Fruit fly (Drosophila melanogaster) whole organism, embryonic: ENCODE measurements around the gene glob2.
A peak's percentile ranks its signal among the peaks of the same experiment; 100 is the strongest.

Experiments
- Atf6 ChIP-seq: fragments of 200-800 bp; sonication (Bioruptor generic); IDR thresholded peaks from 2 replicates; pipeline ENCODE4 v1.3.6; 2022; ENCODE audit warnings: missing biosample characterization, missing genetic modification characterization
- Awh ChIP-seq: fragments of 200-800 bp; sonication (Bioruptor generic); IDR thresholded peaks from 2 replicates; pipeline ENCODE4, ENCODE4 v1.3.6; 2022; ENCODE audit warnings: missing biosample characterization, missing genetic modification characterization
- CG10267 ChIP-seq: fragments of 200-800 bp; sonication (Bioruptor generic); optimal IDR thresholded peaks from 2 replicates; lab custom pipeline; 2018; ENCODE audit warnings: missing biosample characterization, mild to moderate bottlenecking, missing genetic modification characterization, moderate library complexity
- CG10959 ChIP-seq: fragments of 200-800 bp; sonication (Bioruptor generic); IDR thresholded peaks from 2 replicates; pipeline ENCODE4 v1.3.6; 2022; ENCODE audit warnings: missing biosample characterization, missing genetic modification characterization
- CG17186 ChIP-seq: fragments of 200-800 bp; sonication (Bioruptor generic); optimal IDR thresholded peaks from 3 replicates; lab custom pipeline; 2017; ENCODE audit warnings: missing biosample characterization, missing genetic modification reagents, missing genetic modification characterization
- CG17328 ChIP-seq: fragments of 200-800 bp; sonication (Bioruptor generic); IDR thresholded peaks from 2 replicates; pipeline ENCODE4 v1.3.6; 2022; ENCODE audit warnings: missing biosample characterization, missing genetic modification characterization
- CG17568 ChIP-seq: fragments of 200-800 bp; sonication (Bioruptor generic); optimal IDR thresholded peaks from 2 replicates; lab custom pipeline; 2018; ENCODE audit warnings: missing biosample characterization, mild to moderate bottlenecking, missing genetic modification characterization, moderate library complexity
- CG17829 ChIP-seq: fragments of 200-800 bp; optimal IDR thresholded peaks from 2 replicates; lab custom pipeline; 2019; ENCODE audit warnings: missing biosample characterization, mild to moderate bottlenecking, missing genetic modification characterization, moderate library complexity
- CG18619 ChIP-seq: fragments of 200-800 bp; sonication (Bioruptor generic); optimal IDR thresholded peaks from 3 replicates; lab custom pipeline; 2017; ENCODE audit warnings: missing biosample characterization, mild to moderate bottlenecking, missing genetic modification characterization
- CG30403 ChIP-seq: fragments of 200-800 bp; sonication (Bioruptor generic); optimal IDR thresholded peaks from 3 replicates; lab custom pipeline; 2016; ENCODE audit warnings: missing biosample characterization, missing genetic modification characterization
- CG32767 ChIP-seq: fragments of 200-800 bp; sonication (Bioruptor generic); IDR thresholded peaks from 2 replicates; pipeline ENCODE4 v1.3.6; 2022; ENCODE audit warnings: missing biosample characterization, missing genetic modification characterization
- CG4424 ChIP-seq: fragments of 200-800 bp; sonication (Bioruptor generic); optimal IDR thresholded peaks from 3 replicates; lab custom pipeline; 2016; ENCODE audit warnings: missing biosample characterization, missing genetic modification characterization
- CG6689 ChIP-seq: fragments of 200-800 bp; sonication (Bioruptor generic); IDR thresholded peaks from 2 replicates; pipeline ENCODE4 v1.3.6; 2022; ENCODE audit warnings: missing biosample characterization, missing genetic modification characterization
- CG8359 ChIP-seq: fragments of 200-800 bp; sonication (Bioruptor generic); optimal IDR thresholded peaks from 2 replicates; lab custom pipeline; 2017; ENCODE audit warnings: missing biosample characterization, mild to moderate bottlenecking, missing genetic modification characterization, borderline replicate concordance
- CG9437 ChIP-seq: fragments of 200-800 bp; sonication (Bioruptor generic); optimal IDR thresholded peaks from 2 replicates; lab custom pipeline; 2018; ENCODE audit warnings: missing biosample characterization, mild to moderate bottlenecking, missing genetic modification characterization
- CG9609 ChIP-seq: fragments of 200-800 bp; sonication (Bioruptor generic); optimal IDR thresholded peaks from 3 replicates; lab custom pipeline; 2016; ENCODE audit warnings: missing biosample characterization, missing genetic modification characterization
- Hand ChIP-seq: fragments of 200-800 bp; sonication (Bioruptor generic); optimal IDR thresholded peaks from 2 replicates; lab custom pipeline; 2017; ENCODE audit warnings: mild to moderate bottlenecking, missing biosample characterization, missing genetic modification reagents, missing genetic modification characterization
- Hey ChIP-seq: fragments of 200-800 bp; sonication (Bioruptor generic); optimal IDR thresholded peaks from 3 replicates; lab custom pipeline; 2018; ENCODE audit warnings: missing biosample characterization, mild to moderate bottlenecking, missing genetic modification characterization
- Hr51 ChIP-seq, 2 experiments: fragments of 200-800 bp; sonication (Bioruptor generic); optimal IDR thresholded peaks; 2 replicates in 1 of 2; 3 replicates in 1 of 2; lab custom pipeline; 2016 to 2018; ENCODE audit warnings: missing biosample characterization in 2 of 2, missing genetic modification characterization in 2 of 2, mild to moderate bottlenecking in 1 of 2, moderate library complexity in 1 of 2
- Hsf ChIP-seq: fragments of 200-800 bp; sonication (Bioruptor generic); optimal IDR thresholded peaks from 3 replicates; lab custom pipeline; 2016; ENCODE audit warnings: missing biosample characterization, missing genetic modification characterization
- Med ChIP-seq: fragments of 200-800 bp; sonication (Bioruptor generic); peaks from one replicate; lab custom pipeline; 2016; ENCODE audit warnings: missing biosample characterization, missing genetic modification characterization, mild to moderate bottlenecking, inconsistent platforms, moderate library complexity
- Mes4 ChIP-seq: fragments of 200-800 bp; sonication (Bioruptor generic); optimal IDR thresholded peaks from 2 replicates; lab custom pipeline; 2016; ENCODE audit warnings: missing biosample characterization, missing genetic modification characterization
- NC2β ChIP-seq: fragments of 200-800 bp; sonication (Bioruptor generic); optimal IDR thresholded peaks from 2 replicates; lab custom pipeline; 2016; ENCODE audit warnings: missing biosample characterization, missing genetic modification characterization
- Nf-YA ChIP-seq: fragments of 200-800 bp; sonication (Bioruptor generic); IDR thresholded peaks from 2 replicates; pipeline ENCODE4 v1.3.6; 2022; ENCODE audit warnings: missing biosample characterization, missing genetic modification characterization
- Taf1 ChIP-seq: fragments of 200-800 bp; sonication (Bioruptor generic); IDR thresholded peaks from 2 replicates; pipeline ENCODE4 v1.3.6; 2022; ENCODE audit warnings: missing biosample characterization, missing genetic modification characterization
- Xbp1 ChIP-seq: fragments of 200-800 bp; sonication (Bioruptor generic); optimal IDR thresholded peaks from 3 replicates; lab custom pipeline; 2016; ENCODE audit warnings: missing biosample characterization, mild to moderate bottlenecking, missing genetic modification characterization
- al ChIP-seq: fragments of 200-800 bp; sonication (Bioruptor generic); IDR thresholded peaks from 2 replicates; pipeline ENCODE4 v1.3.6; 2022; ENCODE audit warnings: missing biosample characterization, missing genetic modification characterization
- amos ChIP-seq: fragments of 200-800 bp; sonication (Bioruptor generic); IDR thresholded peaks from 2 replicates; pipeline ENCODE4 v1.3.6; 2022; ENCODE audit warnings: missing biosample characterization, missing genetic modification characterization; ENCODE audit not compliant: partially characterized antibody
- bbx ChIP-seq: fragments of 200-800 bp; sonication (Bioruptor generic); IDR thresholded peaks from 2 replicates; pipeline ENCODE4 v1.3.6; 2022; ENCODE audit warnings: missing biosample characterization, missing genetic modification characterization; ENCODE audit not compliant: partially characterized antibody
- bigmax ChIP-seq: fragments of 200-800 bp; sonication (Bioruptor generic); optimal IDR thresholded peaks from 2 replicates; lab custom pipeline; 2018; ENCODE audit warnings: missing biosample characterization, mild to moderate bottlenecking, missing genetic modification characterization
- caup ChIP-seq: fragments of 200-800 bp; sonication (Bioruptor generic); optimal IDR thresholded peaks from 3 replicates; lab custom pipeline; 2017; ENCODE audit warnings: missing biosample characterization, mild to moderate bottlenecking, missing genetic modification characterization, moderate library complexity; ENCODE audit not compliant: severe bottlenecking
- corto ChIP-seq: fragments of 200-800 bp; sonication (Bioruptor generic); optimal IDR thresholded peaks from 2 replicates; lab custom pipeline; 2016; ENCODE audit warnings: missing biosample characterization, mild to moderate bottlenecking, missing genetic modification characterization, moderate library complexity
- croc ChIP-seq: fragments of 200-800 bp; sonication (Bioruptor generic); conservative IDR thresholded peaks from 3 replicates; pipeline ENCODE4 v1.3.6; 2022; ENCODE audit warnings: missing biosample characterization, missing genetic modification characterization
- dati ChIP-seq: fragments of 200-800 bp; sonication (Bioruptor generic); IDR thresholded peaks from 2 replicates; pipeline ENCODE4 v1.3.6; 2022; ENCODE audit warnings: missing biosample characterization, missing genetic modification characterization
- dm ChIP-seq: fragments of 200-800 bp; sonication (Bioruptor generic); optimal IDR thresholded peaks from 3 replicates; lab custom pipeline; 2016; ENCODE audit warnings: missing biosample characterization, missing genetic modification characterization
- ftz-f1 ChIP-seq: fragments of 200-800 bp; sonication (Bioruptor generic); optimal IDR thresholded peaks from 2 replicates; lab custom pipeline; 2016; ENCODE audit warnings: missing biosample characterization, missing genetic modification characterization
- gcm ChIP-seq: fragments of 200-800 bp; sonication (Bioruptor generic); optimal IDR thresholded peaks from 2 replicates; lab custom pipeline; 2019; ENCODE audit warnings: missing biosample characterization, mild to moderate bottlenecking, missing genetic modification characterization, moderate library complexity
- gsb ChIP-seq: fragments of 200-800 bp; sonication (Bioruptor generic); IDR thresholded peaks from 2 replicates; pipeline ENCODE4 v1.3.6; 2022; ENCODE audit warnings: missing biosample characterization, missing genetic modification characterization
- gsb-n ChIP-seq: fragments of 200-800 bp; sonication (Bioruptor generic); optimal IDR thresholded peaks from 3 replicates; lab custom pipeline; 2018; ENCODE audit warnings: missing biosample characterization, mild to moderate bottlenecking, missing genetic modification characterization
- hb ChIP-seq: fragments of 200-800 bp; sonication (Bioruptor generic); IDR thresholded peaks from 3 replicates; pipeline ENCODE4 v1.3.6; 2022; ENCODE audit warnings: missing biosample characterization, missing genetic modification characterization; ENCODE audit not compliant: partially characterized antibody
- insv ChIP-seq, 2 experiments: fragments of 200-800 bp; sonication (Bioruptor generic); optimal IDR thresholded peaks; 3 replicates each; lab custom pipeline; 2016 to 2018; ENCODE audit warnings: missing biosample characterization in 2 of 2, missing genetic modification characterization in 2 of 2
- jigr1 ChIP-seq: fragments of 200-800 bp; sonication (Bioruptor generic); IDR thresholded peaks from 3 replicates; pipeline ENCODE4 v1.3.6; 2022; ENCODE audit warnings: missing biosample characterization, missing genetic modification characterization
- kah ChIP-seq: fragments of 200-800 bp; sonication (Bioruptor generic); optimal IDR thresholded peaks from 2 replicates; lab custom pipeline; 2018; ENCODE audit warnings: missing biosample characterization, mild to moderate bottlenecking, missing genetic modification characterization
- maf-S ChIP-seq: fragments of 200-800 bp; sonication (Bioruptor generic); optimal IDR thresholded peaks from 2 replicates; lab custom pipeline; 2016; ENCODE audit warnings: missing biosample characterization, missing genetic modification characterization
- nom ChIP-seq: fragments of 200-800 bp; sonication (Bioruptor generic); optimal IDR thresholded peaks from 2 replicates; lab custom pipeline; 2017; ENCODE audit warnings: missing biosample characterization, missing genetic modification characterization, mild to moderate bottlenecking, moderate library complexity, missing genetic modification reagents
- otp ChIP-seq: fragments of 200-800 bp; sonication (Bioruptor generic); IDR thresholded peaks from 3 replicates; pipeline ENCODE4, ENCODE4 v1.3.6; 2022; ENCODE audit warnings: missing biosample characterization, missing genetic modification characterization
- so ChIP-seq: fragments of 200-800 bp; sonication (Bioruptor generic); IDR thresholded peaks from 3 replicates; pipeline ENCODE4 v1.3.6; 2022; ENCODE audit warnings: missing biosample characterization, missing genetic modification characterization
- sob ChIP-seq: fragments of 200-800 bp; sonication (Bioruptor generic); IDR thresholded peaks from 2 replicates; pipeline ENCODE4 v1.3.6; 2022; ENCODE audit warnings: missing biosample characterization, missing genetic modification characterization
- tll ChIP-seq, 2 experiments: fragments of 200-800 bp in 1 of 2; fragments of >200 bp in 1 of 2; sonication (Bioruptor generic) in 1 of 2; optimal IDR thresholded peaks; 2 replicates each; lab custom pipeline; 2017 to 2019; ENCODE audit warnings: missing biosample characterization in 2 of 2, missing genetic modification characterization in 2 of 2, mild to moderate bottlenecking in 1 of 2, moderate library complexity in 1 of 2
- vvl ChIP-seq: fragments of 200-800 bp; sonication (Bioruptor generic); IDR thresholded peaks from 2 replicates; pipeline ENCODE4 v1.3.6; 2022; ENCODE audit warnings: missing biosample characterization, missing genetic modification characterization
- zfh2 ChIP-seq: fragments of 200-800 bp; sonication (Bioruptor generic); optimal IDR thresholded peaks from 2 replicates; lab custom pipeline; 2016; ENCODE audit warnings: missing biosample characterization, missing genetic modification characterization

The glob2 gene

dm6 chr3R:6646740-6647139 lies 38.0 kb upstream of the glob2 start, which contains the start of gene Taf1 (continued):
- TF ChIP-seq ftz-f1 (peak; percentile 99), Hr51 (GFP tag; optimal IDR thresholded peaks at IDR 0.05; lab: Kevin White, UChicago) (no peak), CG9437 (no peak), bbx (GFP tag; lab: Robert Waterston, UW) (0 out of 2 replicates have a peak, but pooled peaks have one; percentile 19), corto (GFP tag; lab: Kevin White, UChicago) (no peak), CG8359 (GFP tag; lab: Kevin White, UChicago) (no peak), CG17186 (peak; percentile 82), Taf1 (GFP tag; lab: Robert Waterston, UW) (no peak), CG6689 (no peak), CG4424 (GFP tag; lab: Kevin White, UChicago) (no peak), gsb-n (tag; lab: Kevin White, UChicago) (no peak), Awh (GFP tag; lab: Robert Waterston, UW) (no peak), Nf-YA (GFP tag; lab: Robert Waterston, UW) (no peak), so (GFP tag; lab: Robert Waterston, UW) (no peak), zfh2 (GFP tag; lab: Kevin White, UChicago) (peak; percentile 15), Hey (tag; lab: Kevin White, UChicago) (no peak), Hand (GFP tag; lab: Kevin White, UChicago) (no peak), CG17328 (GFP tag; lab: Robert Waterston, UW) (no peak), CG9609 (GFP tag; lab: Kevin White, UChicago) (no peak), dati (GFP tag; lab: Robert Waterston, UW) (no peak), CG10959 (GFP tag; lab: Robert Waterston, UW) (no peak), hb (no peak), jigr1 (GFP tag; lab: Robert Waterston, UW) (no peak), NC2β (no peak), CG17568 (GFP tag; lab: Kevin White, UChicago) (no peak), vvl (GFP tag; lab: Robert Waterston, UW) (peak; percentile 24; the same call in 1 of the 2 replicates), kah (GFP tag; lab: Kevin White, UChicago) (no peak), Atf6 (GFP tag; lab: Robert Waterston, UW) (no peak), CG30403 (GFP tag; lab: Kevin White, UChicago) (no peak), al (GFP tag; lab: Robert Waterston, UW) (no peak), Hsf (no peak), nom (no peak), gcm (GFP tag; lab: Kevin White, UChicago) (no peak), dm (peak; percentile 25), amos (GFP tag; lab: Robert Waterston, UW) (peak; percentile 29; the same call in 1 of the 2 replicates), CG10267 (no peak), otp (GFP tag; lab: Robert Waterston, UW) (no peak), gsb (no peak), bigmax (GFP tag; lab: Kevin White, UChicago) (peak; percentile 28), CG17829 (peak; percentile 48), maf-S (GFP tag; lab: Kevin White, UChicago) (peak; percentile 8), sob (GFP tag; lab: Robert Waterston, UW) (no peak), tll (GFP tag; optimal IDR thresholded peaks at IDR 0.05; lab: Kevin White, UChicago) (no peak), croc (no peak), CG18619 (GFP tag; lab: Kevin White, UChicago) (no peak), Med (GFP tag; lab: Kevin White, UChicago) (peak; percentile 79), Xbp1 (GFP tag; lab: Kevin White, UChicago) (peak; percentile 19), caup (GFP tag; lab: Kevin White, UChicago) (no peak), Mes4 (peak; percentile 15), CG32767 (GFP tag; lab: Robert Waterston, UW) (no peak), insv (GFP tag; optimal IDR thresholded peaks at IDR 0.05; lab: Kevin White, UChicago) (peak in 1 of 2 experiments; percentile 30)
